Worm (Caenorhabditis elegans) whole organism, young adult: ENCODE results near the gene nstp-7.

Experiments
- B0035.1 ChIP-seq: sonication (generic microtip); optimal IDR thresholded peaks from 2 replicates; lab custom pipeline; 2016; ENCODE audit warnings: missing genetic modification characterization, mild to moderate bottlenecking, missing compliant biosample characterization, missing genotype, missing genetic modification reagents
- B0261.1 ChIP-seq: sonication (generic microtip); optimal IDR thresholded peaks from 2 replicates; lab custom pipeline; 2016; ENCODE audit warnings: mild to moderate bottlenecking, missing genetic modification characterization, moderate library complexity, missing compliant biosample characterization
- C06A6.2 ChIP-seq: fragments of 200-800 bp; sonication (Bioruptor generic); conservative IDR thresholded peaks from 2 replicates; pipeline ENCODE4 v1.3.6; 2022; ENCODE audit warnings: missing genetic modification characterization, missing compliant biosample characterization
- F23B12.7 ChIP-seq: sonication (generic microtip); optimal IDR thresholded peaks from 2 replicates; lab custom pipeline; 2017; ENCODE audit warnings: missing genetic modification characterization, mild to moderate bottlenecking, missing compliant biosample characterization, antibody characterized with exemption, moderate library complexity; ENCODE audit not compliant: insufficient read depth
- F49E8.2 ChIP-seq: sonication (generic microtip); optimal IDR thresholded peaks from 3 replicates; lab custom pipeline; 2017; ENCODE audit warnings: missing genetic modification characterization, mild to moderate bottlenecking, missing compliant biosample characterization, antibody characterized with exemption, moderate library complexity; ENCODE audit not compliant: insufficient read depth
- F52B5.7 ChIP-seq: sonication (generic microtip); optimal IDR thresholded peaks from 2 replicates; lab custom pipeline; 2016; ENCODE audit warnings: mild to moderate bottlenecking, missing genetic modification characterization, missing compliant biosample characterization
- F55B11.4 ChIP-seq: sonication (generic microtip); optimal IDR thresholded peaks from 2 replicates; lab custom pipeline; 2016; ENCODE audit warnings: missing compliant biosample characterization, missing genetic modification characterization, borderline replicate concordance; ENCODE audit not compliant: insufficient read depth
- F57A8.1 ChIP-seq: fragments of 200-800 bp; sonication (Bioruptor generic); optimal IDR thresholded peaks from 2 replicates; lab custom pipeline; 2018; ENCODE audit warnings: mild to moderate bottlenecking, missing genetic modification characterization, moderate library complexity, missing compliant biosample characterization
- K11D2.4 ChIP-seq: fragments of 200-800 bp; sonication (Bioruptor generic); IDR thresholded peaks from 2 replicates; pipeline ENCODE4 v1.3.6; 2022; ENCODE audit warnings: missing genetic modification reagents, missing genetic modification characterization, missing compliant biosample characterization
- K12H6.12 ChIP-seq: fragments of 200-800 bp; sonication (Bioruptor generic); optimal IDR thresholded peaks from 2 replicates; lab custom pipeline; 2018; ENCODE audit warnings: mild to moderate bottlenecking, missing genetic modification characterization, missing compliant biosample characterization
- T07F8.4 ChIP-seq: sonication (generic microtip); optimal IDR thresholded peaks from 2 replicates; lab custom pipeline; 2016; ENCODE audit warnings: mild to moderate bottlenecking, missing genetic modification characterization, moderate library complexity, missing compliant biosample characterization
- Y56A3A.18 ChIP-seq: fragments of 200-800 bp; sonication (Bioruptor generic); IDR thresholded peaks from 2 replicates; pipeline ENCODE4 v1.3.6; 2022; ENCODE audit warnings: missing genetic modification reagents, missing genetic modification characterization, missing compliant biosample characterization
- Y79H2A.3 ChIP-seq: fragments of 200-800 bp; sonication (Bioruptor generic); conservative IDR thresholded peaks from 2 replicates; pipeline ENCODE4 v1.3.6; 2022; ENCODE audit warnings: missing genetic modification reagents, missing genetic modification characterization, missing compliant biosample characterization
- Y95B8A.8 ChIP-seq: fragments of 200-800 bp; sonication (Bioruptor generic); IDR thresholded peaks from 2 replicates; pipeline ENCODE4 v1.3.6; 2022; ENCODE audit warnings: missing genetic modification reagents, missing genetic modification characterization, missing compliant biosample characterization
- ama-1 ChIP-seq, 3 experiments: fragments of 150-350 bp in 1 of 3; sonication (generic microtip) in 2 of 3; optimal IDR thresholded peaks; 2 replicates each; lab custom pipeline; 2014 to 2018; ENCODE audit warnings: missing biosample characterization in 2 of 3, missing genetic modification characterization in 2 of 3, missing genetic modification reagents in 2 of 3
- aptf-2 ChIP-seq: fragments of 200-800 bp; sonication (Bioruptor generic); conservative IDR thresholded peaks from 2 replicates; pipeline ENCODE4 v1.3.6; 2022; ENCODE audit warnings: missing genetic modification reagents, missing genetic modification characterization, missing compliant biosample characterization
- atf-7 ChIP-seq: sonication (generic microtip); optimal IDR thresholded peaks from 2 replicates; lab custom pipeline; 2017; ENCODE audit warnings: mild to moderate bottlenecking, missing genetic modification characterization, missing compliant biosample characterization
- attf-5 ChIP-seq: fragments of 200-800 bp; sonication (Bioruptor generic); optimal IDR thresholded peaks from 2 replicates; lab custom pipeline; 2018; ENCODE audit warnings: mild to moderate bottlenecking, missing genetic modification characterization, missing compliant biosample characterization
- attf-6 ChIP-seq: fragments of 200-800 bp; sonication (Bioruptor generic); IDR thresholded peaks from 2 replicates; pipeline ENCODE4 v1.3.6; 2022; ENCODE audit warnings: missing genetic modification reagents, missing genetic modification characterization, missing compliant biosample characterization
- cebp-1 ChIP-seq, 2 experiments: fragments of 200-800 bp in 1 of 2; sonication (Bioruptor generic) in 1 of 2; sonication (generic microtip) in 1 of 2; IDR thresholded peaks in 1 of 2; optimal IDR thresholded peaks in 1 of 2; 2 replicates each; pipeline versions ENCODE4 v1.3.6 to Lab custom; 2017 to 2022; ENCODE audit warnings: missing compliant biosample characterization in 2 of 2, missing genetic modification characterization in 2 of 2, mild to moderate bottlenecking in 1 of 2, missing genetic modification reagents in 1 of 2, moderate library complexity in 1 of 2
- die-1 ChIP-seq: sonication (generic microtip); optimal IDR thresholded peaks from 2 replicates; lab custom pipeline; 2016; ENCODE audit warnings: missing genotype, mild to moderate bottlenecking, missing genetic modification characterization, missing compliant biosample characterization
- efl-1 ChIP-seq: fragments of 150-350 bp; optimal IDR thresholded peaks from 2 replicates; lab custom pipeline; 2014; ENCODE audit warnings: missing biosample characterization, missing genetic modification reagents, missing genetic modification characterization
- egrh-3 ChIP-seq: fragments of 200-800 bp; sonication (Bioruptor generic); IDR thresholded peaks from 2 replicates; pipeline ENCODE4 v1.3.6; 2022; ENCODE audit warnings: missing genetic modification reagents, missing genetic modification characterization, missing compliant biosample characterization
- ets-4 ChIP-seq: fragments of 200-800 bp; sonication (Bioruptor generic); optimal IDR thresholded peaks from 2 replicates; lab custom pipeline; 2018; ENCODE audit warnings: mild to moderate bottlenecking, missing genetic modification characterization, missing compliant biosample characterization
- hmg-20 ChIP-seq: fragments of 200-800 bp; sonication (Bioruptor generic); IDR thresholded peaks from 2 replicates; pipeline ENCODE4 v1.3.6; 2022; ENCODE audit warnings: missing genetic modification reagents, missing genetic modification characterization, missing compliant biosample characterization
- lsy-27 ChIP-seq: sonication (generic microtip); optimal IDR thresholded peaks from 2 replicates; lab custom pipeline; 2017; ENCODE audit warnings: missing genetic modification characterization, mild to moderate bottlenecking, missing compliant biosample characterization, antibody characterized with exemption, missing genotype, borderline replicate concordance; ENCODE audit not compliant: insufficient read depth
- madf-6 ChIP-seq: fragments of 200-800 bp; sonication (Bioruptor generic); IDR thresholded peaks from 2 replicates; pipeline ENCODE4 v1.3.6; 2022; ENCODE audit warnings: missing genetic modification reagents, missing genetic modification characterization, missing compliant biosample characterization
- mes-4 ChIP-seq: sonication (generic microtip); optimal IDR thresholded peaks from 2 replicates; lab custom pipeline; 2016; ENCODE audit warnings: missing genotype, missing genetic modification characterization, missing compliant biosample characterization
- nfya-1 ChIP-seq: sonication (generic microtip); optimal IDR thresholded peaks from 2 replicates; lab custom pipeline; 2017; ENCODE audit warnings: antibody characterized with exemption, missing compliant biosample characterization, missing genetic modification characterization, borderline replicate concordance; ENCODE audit not compliant: insufficient read depth
- nfyb-1 ChIP-seq: fragments of 200-800 bp; sonication (Bioruptor generic); IDR thresholded peaks from 2 replicates; pipeline ENCODE4 v1.3.6; 2022; ENCODE audit warnings: missing genetic modification reagents, missing genetic modification characterization, missing compliant biosample characterization
- nhr-27 ChIP-seq: fragments of 200-800 bp; sonication (Bioruptor generic); optimal IDR thresholded peaks from 2 replicates; lab custom pipeline; 2018; ENCODE audit warnings: mild to moderate bottlenecking, missing genetic modification characterization, moderate library complexity, missing compliant biosample characterization
- repo-1 ChIP-seq: sonication (generic microtip); optimal IDR thresholded peaks from 2 replicates; lab custom pipeline; 2017; ENCODE audit warnings: mild to moderate bottlenecking, missing genetic modification characterization, missing compliant biosample characterization
- sdz-38 ChIP-seq: sonication (generic microtip); optimal IDR thresholded peaks from 2 replicates; lab custom pipeline; 2016; ENCODE audit warnings: missing genotype, missing genetic modification characterization, missing compliant biosample characterization
- snpc-1.3 ChIP-seq: sonication (generic microtip); optimal IDR thresholded peaks from 2 replicates; lab custom pipeline; 2017; ENCODE audit warnings: missing genetic modification characterization, mild to moderate bottlenecking, missing compliant biosample characterization, antibody characterized with exemption, moderate library complexity, missing genotype, missing genetic modification reagents; ENCODE audit not compliant: insufficient read depth
- somi-1 ChIP-seq: fragments of 200-800 bp; sonication (Bioruptor generic); optimal IDR thresholded peaks from 2 replicates; lab custom pipeline; 2018; ENCODE audit warnings: mild to moderate bottlenecking, missing genetic modification characterization, missing compliant biosample characterization
- unc-62 ChIP-seq: fragments of 150-350 bp; optimal IDR thresholded peaks from 2 replicates; lab custom pipeline; 2014; ENCODE audit warnings: missing biosample characterization, missing genetic modification reagents, missing genetic modification characterization
- zfh-2 ChIP-seq: fragments of 200-800 bp; sonication (Bioruptor generic); conservative IDR thresholded peaks from 2 replicates; pipeline ENCODE4 v1.3.6; 2022; ENCODE audit warnings: missing genetic modification reagents, missing genetic modification characterization, missing compliant biosample characterization
- zim-3 ChIP-seq: sonication (generic microtip); optimal IDR thresholded peaks from 2 replicates; lab custom pipeline; 2017; ENCODE audit warnings: mild to moderate bottlenecking, missing genetic modification characterization, moderate library complexity, missing compliant biosample characterization
- ztf-26 ChIP-seq: sonication (generic microtip); optimal IDR thresholded peaks from 2 replicates; lab custom pipeline; 2017; ENCODE audit warnings: missing genetic modification characterization, missing compliant biosample characterization
- ztf-6 ChIP-seq: fragments of 200-800 bp; sonication (Bioruptor generic); IDR thresholded peaks from 2 replicates; pipeline ENCODE4 v1.3.6; 2022; ENCODE audit warnings: missing genetic modification reagents, missing genetic modification characterization, missing compliant biosample characterization

nstp-7 gene

ce11 chrV:597823-598222 is 16.1 kb downstream of the nstp-7 start:
- TF ChIP-seq hmg-20 (no peak), somi-1 (GFP tag; lab: Kevin White, UChicago) (no peak), F23B12.7 (tag; lab: Kevin White, UChicago) (no peak), lsy-27 (tag; lab: Kevin White, UChicago) (no peak), mes-4 (no peak)
- TF ChIP-seq, all 124 proteins: peak for 0

ce11 chrV:598626-599025 is 16.9 kb downstream of the nstp-7 start:
- TF ChIP-seq T07F8.4 (tag; lab: Kevin White, UChicago) (no peak), attf-6 (no peak), aptf-2 (GFP tag; lab: Robert Waterston, UW) (no peak), F49E8.2 (tag; lab: Kevin White, UChicago) (no peak), sdz-38 (no peak), mes-4 (no peak), somi-1 (GFP tag; lab: Kevin White, UChicago) (no peak), egrh-3 (GFP tag; lab: Robert Waterston, UW) (no peak), snpc-1.3 (tag; lab: Kevin White, UChicago) (no peak), repo-1 (tag; lab: Kevin White, UChicago) (no peak), nhr-27 (tag; lab: Kevin White, UChicago) (no peak), F55B11.4 (tag; lab: Kevin White, UChicago) (no peak), atf-7 (tag; lab: Kevin White, UChicago) (no peak), nfyb-1 (no peak), hmg-20 (no peak), ets-4 (no peak), ztf-6 (GFP tag; lab: Robert Waterston, UW) (no peak), zfh-2 (GFP tag; lab: Robert Waterston, UW) (no peak)

ce11 chrV:599783-600182 is 18.1 kb downstream of the nstp-7 start:
- TF ChIP-seq F57A8.1 (GFP tag; lab: Kevin White, UChicago) = no peak

- no peak for TF ChIP-seq Y56A3A.18 (GFP tag; lab: Robert Waterston, UW)
- TF ChIP-seq attf-5 (GFP tag; lab: Kevin White, UChicago) = no peak
- TF ChIP-seq mes-4 = no peak
- no peak for TF ChIP-seq madf-6 (GFP tag; lab: Robert Waterston, UW)
- no peak for TF ChIP-seq ama-1 (optimal IDR thresholded peaks at IDR 0.05; lab: Kevin White, UChicago)
- no peak for TF ChIP-seq ama-1 (GFP tag; optimal IDR thresholded peaks at IDR 0.05; lab: Kevin White, UChicago)
- TF ChIP-seq nfya-1 (tag; lab: Kevin White, UChicago) = no peak
- no peak for TF ChIP-seq Y79H2A.3 (GFP tag; lab: Robert Waterston, UW)
- no peak for TF ChIP-seq hmg-20
- TF ChIP-seq ets-4 = no peak
- no peak for TF ChIP-seq B0261.1 (tag; lab: Kevin White, UChicago)
- TF ChIP-seq, all 124 proteins: peak for 0
Observed at ce11 chrV:600231-600630, 18.5 kb downstream of the nstp-7 start, which contains the start of gene nhr-251. Gene nhr-251, plus strand, starts transcription at chrV:600531.

ce11 chrV:604105-604504 is 22.4 kb downstream of the nstp-7 start, which contains the start of gene srlf-37:
Gene srlf-37, minus strand, starts transcription at chrV:604205.
- TF ChIP-seq madf-6 (GFP tag; lab: Robert Waterston, UW) = no peak
- no peak for TF ChIP-seq die-1
- TF ChIP-seq K12H6.12 (tag; lab: Kevin White, UChicago) = no peak
- no peak for TF ChIP-seq Y95B8A.8 (GFP tag; lab: Robert Waterston, UW)
- no peak for TF ChIP-seq unc-62 (GFP tag; lab: Kevin White, UChicago)
- no peak for TF ChIP-seq K11D2.4 (GFP tag; lab: Robert Waterston, UW)
- TF ChIP-seq zim-3 = no peak
- TF ChIP-seq ztf-26 (tag; lab: Kevin White, UChicago) = no peak
- no peak for TF ChIP-seq B0035.1 (tag; lab: Kevin White, UChicago)
- no peak for TF ChIP-seq efl-1 (GFP tag; lab: Kevin White, UChicago)
- TF ChIP-seq F52B5.7 = no peak
- TF ChIP-seq cebp-1 (GFP tag; IDR thresholded peaks at IDR 0.05; lab: Robert Waterston, UW) = no peak
- no peak for TF ChIP-seq cebp-1 (tag; optimal IDR thresholded peaks at IDR 0.05; lab: Kevin White, UChicago)
- no peak for TF ChIP-seq somi-1 (GFP tag; lab: Kevin White, UChicago)
- TF ChIP-seq ama-1 (optimal IDR thresholded peaks at IDR 0.05; lab: Kevin White, UChicago) = no peak
- no peak for TF ChIP-seq ama-1 (GFP tag; optimal IDR thresholded peaks at IDR 0.05; lab: Kevin White, UChicago)
- no peak for TF ChIP-seq C06A6.2
